Worm (Caenorhabditis elegans) whole organism, late embryonic: ENCODE results near the gene zipt-3.

Source experiments
- F13H6.1 ChIP-seq: sonication (generic microtip); optimal IDR thresholded peaks from 2 replicates; lab custom pipeline; 2016; ENCODE audit warnings: missing genetic modification characterization, missing compliant biosample characterization
- ama-1 ChIP-seq: fragments of 150-350 bp; optimal IDR thresholded peaks from 2 replicates; lab custom pipeline; 2014
- ceh-34 ChIP-seq: sonication (generic microtip); optimal IDR thresholded peaks from 2 replicates; lab custom pipeline; 2016; ENCODE audit warnings: mild to moderate bottlenecking, missing genetic modification characterization, missing compliant biosample characterization
- hlh-15 ChIP-seq: sonication (generic microtip); optimal IDR thresholded peaks from 2 replicates; lab custom pipeline; 2016; ENCODE audit warnings: missing genetic modification characterization, missing compliant biosample characterization
- mec-3 ChIP-seq: sonication (generic microtip); optimal IDR thresholded peaks from 2 replicates; lab custom pipeline; 2016; ENCODE audit warnings: borderline replicate concordance, missing genetic modification characterization, missing compliant biosample characterization
- pros-1 ChIP-seq: fragments of 150-350 bp; optimal IDR thresholded peaks from 2 replicates; lab custom pipeline; 2014; ENCODE audit warnings: missing biosample characterization, missing genetic modification reagents, missing genetic modification characterization

DNA sequence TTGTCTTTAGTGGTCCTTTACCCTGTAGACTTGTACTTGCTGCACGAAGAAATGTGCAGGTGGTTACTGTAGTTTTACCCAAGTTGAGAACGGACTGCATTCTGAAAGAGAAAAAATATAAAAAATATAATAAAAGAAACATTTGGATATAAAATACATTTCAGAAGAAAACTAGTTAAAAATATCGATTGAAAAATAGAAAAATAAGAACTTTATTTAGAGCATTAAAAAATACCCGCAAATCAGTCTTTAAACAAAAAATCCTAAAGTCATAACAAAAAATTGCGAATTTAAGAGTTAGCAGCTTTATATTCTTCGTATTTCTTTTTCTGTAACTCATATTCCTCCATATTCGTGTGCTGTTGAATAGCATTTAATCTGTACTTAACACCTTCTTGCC, 49.1 kb upstream of the zipt-3 start, which contains the start of gene C25H3.7:
- TF ChIP-seq ama-1 (no peak), mec-3 (no peak), F13H6.1 (no peak), pros-1 (tag; lab: Kevin White, UChicago) (no peak), hlh-15 (tag; lab: Kevin White, UChicago) (no peak), ceh-34 (no peak)
